Worm (Caenorhabditis elegans): ENCODE measurements around the gene F38E9.6.
"Not testable (repeated sequence)": the region's sequence is repeated elsewhere in the genome, so short reads cannot be mapped to it uniquely, and the experiment has no call there.

The F38E9.6 gene

DNA sequence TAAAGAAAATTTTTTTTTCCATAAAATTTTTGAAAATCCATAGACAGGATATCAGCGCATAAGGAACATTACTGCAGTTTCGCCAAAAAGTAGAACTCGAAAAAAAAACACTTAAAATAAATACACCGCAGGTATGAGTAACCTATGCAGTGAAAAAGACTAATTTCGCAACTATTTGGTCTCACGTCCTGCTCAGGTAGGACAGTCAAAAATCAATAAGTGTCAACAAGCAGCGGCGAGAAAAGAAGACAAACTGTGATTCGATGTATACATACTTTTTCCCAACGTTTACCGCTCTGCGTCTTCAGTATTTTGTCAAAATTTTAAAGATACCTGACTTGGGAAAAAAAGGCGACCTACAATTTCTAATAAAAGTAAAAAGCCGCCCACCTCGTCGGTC, 20.3 kb upstream of the F38E9.6 start:
- TF ChIP-seq unc-62 (GFP tag; optimal IDR thresholded peaks at IDR 0.05): no peak

- no peak for TF ChIP-seq unc-62 (GFP tag; optimal IDR thresholded peaks at IDR 0.05)
Measured at ce11 chrX:16413208-16413995, 18.8 kb upstream of the F38E9.6 start.

- no peak for TF ChIP-seq unc-62 (GFP tag; optimal IDR thresholded peaks at IDR 0.05)
Measured at ce11 chrX:16414572-16414971, 17.7 kb upstream of the F38E9.6 start.

ce11 chrX:16416790-16417330, 15.4 kb upstream of the F38E9.6 start, which contains the start of gene eat-17:
eat-17 (minus strand) TSS chrX:16416840.
- TF ChIP-seq unc-62 (GFP tag; optimal IDR thresholded peaks at IDR 0.05): no peak

ce11 chrX:16418396-16418795, 13.8 kb upstream of the F38E9.6 start:
- TF ChIP-seq unc-62 (GFP tag; optimal IDR thresholded peaks at IDR 0.05): no peak

- no peak for TF ChIP-seq unc-62 (GFP tag; optimal IDR thresholded peaks at IDR 0.05)
Measured at ce11 chrX:16440949-16441348, 8.7 kb downstream of the F38E9.6 start.

DNA sequence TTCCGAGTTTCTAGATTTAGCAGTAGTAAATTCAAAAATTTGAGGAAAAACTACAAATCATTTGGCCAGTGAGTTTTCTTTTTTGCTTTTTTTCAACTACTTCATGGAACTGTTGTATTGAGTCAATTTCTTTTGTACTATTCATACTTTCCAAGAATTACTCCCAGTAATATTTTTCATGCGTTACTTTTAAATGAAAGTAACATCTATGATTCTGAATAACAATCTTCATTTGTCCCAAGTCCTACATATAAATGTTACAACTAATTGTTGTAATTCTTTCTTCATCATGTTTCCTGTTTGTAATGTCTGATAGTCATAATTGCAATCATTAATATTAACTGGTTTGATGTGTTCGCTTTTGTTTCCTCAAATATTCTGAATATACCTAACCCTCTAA, 11.4 kb downstream of the F38E9.6 start:
- no peak for TF ChIP-seq unc-62 (GFP tag; optimal IDR thresholded peaks at IDR 0.05)

DNA sequence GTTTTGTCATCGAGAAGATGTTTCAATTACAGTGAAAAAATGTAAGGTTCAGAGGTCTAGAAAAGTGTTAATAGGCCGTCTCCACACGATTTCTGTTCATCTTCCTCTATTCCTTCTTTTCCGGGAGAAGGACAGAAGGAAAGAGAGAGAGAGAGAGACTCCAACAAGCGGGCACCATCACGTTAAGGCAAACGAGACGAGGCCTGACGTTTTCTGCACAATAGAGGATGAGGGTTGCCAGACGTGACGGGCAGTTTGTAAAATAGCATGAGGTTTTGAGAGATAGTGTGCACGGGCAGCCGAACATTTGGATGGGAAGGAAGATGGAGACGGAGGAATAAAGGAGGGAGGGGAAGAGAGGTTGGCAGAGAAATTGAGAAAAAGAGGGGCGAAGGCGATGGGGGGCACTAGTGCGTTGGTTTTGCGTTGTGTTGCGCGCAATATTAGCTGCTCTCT, 13.6 kb downstream of the F38E9.6 start, which contains the start of gene twf-2:
Gene twf-2 (plus strand): TSS at position 405 of the 456 bp plus-strand sequence.
- no peak for TF ChIP-seq unc-62 (GFP tag; optimal IDR thresholded peaks at IDR 0.05)

- no peak for TF ChIP-seq unc-62 (GFP tag; optimal IDR thresholded peaks at IDR 0.05)
Measured at ce11 chrX:16447116-16447515, 14.9 kb downstream of the F38E9.6 start.

- no peak for TF ChIP-seq unc-62 (GFP tag; optimal IDR thresholded peaks at IDR 0.05)
Measured at ce11 chrX:16451124-16451523, 18.9 kb downstream of the F38E9.6 start.

DNA sequence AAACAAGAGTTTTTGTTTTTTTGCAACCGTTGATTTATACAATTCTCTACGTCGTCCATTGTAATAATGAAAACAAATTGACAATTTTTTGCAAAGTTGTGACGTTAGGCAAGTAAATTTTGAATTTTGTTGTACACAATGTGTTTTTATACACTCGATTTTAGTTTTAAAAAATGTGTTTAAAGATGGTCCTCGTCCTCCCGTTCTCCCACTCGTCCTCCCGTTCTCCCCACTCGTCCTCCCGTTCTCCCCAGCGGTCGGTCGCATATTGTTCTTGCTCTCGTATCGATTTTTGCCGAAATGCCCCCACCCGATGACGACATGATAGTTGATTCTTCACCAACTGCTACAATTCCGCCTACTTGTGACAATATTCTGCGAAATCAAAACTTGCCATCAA, 19.4 kb downstream of the F38E9.6 start, which contains the start of gene F38E9.4:
Gene F38E9.4 (plus strand): TSS at position 301 of the 400 bp plus-strand sequence.
- TF ChIP-seq unc-62 (GFP tag; optimal IDR thresholded peaks at IDR 0.05): not testable (repeated sequence)

DNA sequence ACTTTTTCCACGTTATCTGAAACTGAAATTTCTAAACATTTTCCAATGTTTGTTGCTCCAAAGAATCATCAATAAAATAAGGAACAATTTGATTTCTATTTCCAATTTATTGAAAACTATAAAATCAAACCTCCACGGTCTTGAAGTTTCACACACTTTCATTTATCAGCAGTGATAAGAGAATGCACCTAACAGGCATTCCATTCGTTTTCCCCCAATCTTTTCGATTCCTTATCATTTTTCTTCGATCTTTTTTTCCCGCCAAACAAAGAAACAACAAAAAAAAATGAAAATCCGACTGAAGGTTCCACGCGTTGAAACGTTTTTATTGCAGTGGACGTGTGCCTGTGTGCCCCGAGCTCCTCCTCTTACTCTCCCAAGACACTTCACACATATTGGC, 24.4 kb downstream of the F38E9.6 start, which contains the start of gene nas-39:
Gene nas-39 (plus strand): TSS at position 269 of the 400 bp plus-strand sequence.
- TF ChIP-seq unc-62 (GFP tag; optimal IDR thresholded peaks at IDR 0.05): no peak

DNA sequence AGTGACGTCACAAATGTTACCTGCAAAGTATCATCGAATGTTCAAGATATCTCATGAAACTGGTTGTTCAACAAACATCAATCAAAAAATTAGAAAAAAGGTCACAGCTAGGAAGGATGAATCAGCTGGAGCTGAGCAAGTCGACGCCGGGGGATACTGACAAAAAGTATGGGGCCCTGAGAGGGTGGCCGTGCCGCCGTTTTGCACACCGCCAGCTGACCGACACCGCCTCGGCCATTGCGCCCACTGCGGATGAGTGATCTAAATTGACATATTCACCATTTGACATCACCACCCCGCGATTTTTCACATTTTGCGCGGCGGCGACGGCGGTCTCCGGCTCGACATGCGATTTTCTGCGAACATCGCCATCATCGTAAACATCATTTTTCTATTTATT, 24.9 kb downstream of the F38E9.6 start:
- TF ChIP-seq unc-62 (GFP tag; optimal IDR thresholded peaks at IDR 0.05): no peak

- TF ChIP-seq unc-62 (GFP tag; optimal IDR thresholded peaks at IDR 0.05): no peak
Measured at ce11 chrX:16461319-16461718, 29.1 kb downstream of the F38E9.6 start.

- no peak for TF ChIP-seq unc-62 (GFP tag; optimal IDR thresholded peaks at IDR 0.05)
Measured at ce11 chrX:16466157-16466556, 33.9 kb downstream of the F38E9.6 start.

- TF ChIP-seq unc-62 (GFP tag; optimal IDR thresholded peaks at IDR 0.05): no peak
Measured at ce11 chrX:16468845-16469244, 36.6 kb downstream of the F38E9.6 start.

ce11 chrX:16470758-16471157, 38.5 kb downstream of the F38E9.6 start, which contains the start of gene F38E9.1:
F38E9.1 (plus strand) TSS chrX:16471058.
- TF ChIP-seq unc-62 (GFP tag; optimal IDR thresholded peaks at IDR 0.05): no peak
